Fruit fly (Drosophila melanogaster) whole organism, pupa: Measurements from ENCODE around the gene Vha68-1.

Experiments used
- CG10348 ChIP-seq: fragments of 200-800 bp; sonication (Bioruptor generic); IDR thresholded peaks from 2 replicates; pipeline ENCODE4 v1.3.6; 2022; ENCODE audit warnings: missing biosample characterization, missing genetic modification characterization
- CG12605 ChIP-seq: fragments of 200-800 bp; sonication (Bioruptor generic); IDR thresholded peaks from 2 replicates; pipeline ENCODE4 v1.3.6; 2022; ENCODE audit warnings: missing biosample characterization, missing genetic modification characterization
- CG13204 ChIP-seq: fragments of 200-800 bp; sonication (Bioruptor generic); optimal IDR thresholded peaks from 2 replicates; lab custom pipeline; 2018; ENCODE audit warnings: missing biosample characterization, mild to moderate bottlenecking, missing genetic modification characterization, moderate library complexity
- CG14655 ChIP-seq: fragments of 200-800 bp; sonication (Bioruptor generic); optimal IDR thresholded peaks from 3 replicates; lab custom pipeline; 2017; ENCODE audit warnings: mild to moderate bottlenecking, missing biosample characterization, missing genetic modification reagents, missing genetic modification characterization
- CG15710 ChIP-seq: fragments of 200-800 bp; sonication (Bioruptor generic); optimal IDR thresholded peaks from 2 replicates; lab custom pipeline; 2018; ENCODE audit warnings: missing biosample characterization, mild to moderate bottlenecking, missing genetic modification characterization, moderate library complexity
- CG17806 ChIP-seq: fragments of 200-800 bp; sonication (Bioruptor generic); optimal IDR thresholded peaks from 2 replicates; lab custom pipeline; 2018; ENCODE audit warnings: missing biosample characterization, mild to moderate bottlenecking, missing genetic modification characterization, moderate library complexity
- CG32121 ChIP-seq: fragments of 200-800 bp; sonication (Bioruptor generic); IDR thresholded peaks from 2 replicates; pipeline ENCODE4 v1.3.6; 2022; ENCODE audit warnings: missing biosample characterization, missing genetic modification characterization
- CG34367 ChIP-seq: fragments of 200-800 bp; sonication (Bioruptor generic); optimal IDR thresholded peaks from 2 replicates; lab custom pipeline; 2018; ENCODE audit warnings: missing biosample characterization, mild to moderate bottlenecking, missing genetic modification characterization
- CG4496 ChIP-seq: fragments of 200-800 bp; sonication (Bioruptor generic); IDR thresholded peaks from 3 replicates; pipeline ENCODE4 v1.3.6; 2022; ENCODE audit warnings: missing biosample characterization, missing genetic modification characterization
- CG8159 ChIP-seq: fragments of 200-800 bp; sonication (Bioruptor generic); optimal IDR thresholded peaks from 3 replicates; lab custom pipeline; 2018; ENCODE audit warnings: missing biosample characterization, mild to moderate bottlenecking, missing genetic modification characterization, moderate library complexity
- CG8301 ChIP-seq: fragments of 200-800 bp; sonication (Bioruptor generic); optimal IDR thresholded peaks from 2 replicates; lab custom pipeline; 2018; ENCODE audit warnings: missing biosample characterization, mild to moderate bottlenecking, missing genetic modification characterization
- CG9948 ChIP-seq: fragments of 200-800 bp; sonication (Bioruptor generic); optimal IDR thresholded peaks from 2 replicates; lab custom pipeline; 2018; ENCODE audit warnings: missing biosample characterization, mild to moderate bottlenecking, missing genetic modification characterization, moderate library complexity
- D1 ChIP-seq: fragments of 200-800 bp; sonication (Bioruptor generic); optimal IDR thresholded peaks from 2 replicates; lab custom pipeline; 2018; ENCODE audit warnings: missing biosample characterization, mild to moderate bottlenecking, missing genetic modification characterization, moderate library complexity
- EcR ChIP-seq: fragments of 200-800 bp; sonication (Bioruptor generic); optimal IDR thresholded peaks from 3 replicates; lab custom pipeline; 2019; ENCODE audit warnings: missing biosample characterization, missing genetic modification characterization, mild to moderate bottlenecking, moderate library complexity, missing genetic modification reagents
- Ets98B ChIP-seq: fragments of 200-800 bp; sonication (Bioruptor generic); IDR thresholded peaks from 2 replicates; pipeline ENCODE4 v1.3.6; 2022; ENCODE audit warnings: missing biosample characterization, missing genetic modification characterization
- Pif1A ChIP-seq: fragments of 200-800 bp; sonication (Bioruptor generic); optimal IDR thresholded peaks from 3 replicates; lab custom pipeline; 2016; ENCODE audit warnings: missing biosample characterization, missing genetic modification characterization
- Pif1B ChIP-seq: fragments of 200-800 bp; sonication (Bioruptor generic); optimal IDR thresholded peaks from 3 replicates; lab custom pipeline; 2016; ENCODE audit warnings: missing biosample characterization, missing genetic modification characterization
- Snoo ChIP-seq: fragments of 200-800 bp; sonication (Bioruptor generic); optimal IDR thresholded peaks from 3 replicates; lab custom pipeline; 2017; ENCODE audit warnings: missing biosample characterization, mild to moderate bottlenecking, missing genetic modification characterization, inconsistent platforms
- fd96Ca ChIP-seq: fragments of 200-800 bp; sonication (Bioruptor generic); IDR thresholded peaks from 3 replicates; pipeline ENCODE4 v1.3.6; 2022; ENCODE audit warnings: missing biosample characterization, missing genetic modification characterization
- gl ChIP-seq: fragments of 200-800 bp; sonication (Bioruptor generic); optimal IDR thresholded peaks from 2 replicates; lab custom pipeline; 2018; ENCODE audit warnings: missing biosample characterization, mild to moderate bottlenecking, missing genetic modification characterization
- rn ChIP-seq: fragments of 200-800 bp; sonication (Bioruptor generic); IDR thresholded peaks from 2 replicates; pipeline ENCODE4 v1.3.6; 2022; ENCODE audit warnings: missing biosample characterization, missing genetic modification characterization

Vha68-1 gene

dm6 chr2L:13005304-13005703 lies 1.4 kb upstream of the Vha68-1 start:
- TF ChIP-seq CG8159, result no peak
- TF ChIP-seq CG9948 (tag; lab: Kevin White, UChicago), result no peak
- no peak for TF ChIP-seq CG4496 (GFP tag; lab: Robert Waterston, UW)
- no peak for TF ChIP-seq CG12605 (GFP tag; lab: Robert Waterston, UW)
- no peak for TF ChIP-seq Snoo
- no peak for TF ChIP-seq gl (tag; lab: Kevin White, UChicago)
- TF ChIP-seq fd96Ca, result no peak
- TF ChIP-seq CG10348 (GFP tag; lab: Robert Waterston, UW), result no peak
- no peak for TF ChIP-seq CG15710
- TF ChIP-seq Pif1A (GFP tag; lab: Kevin White, UChicago), result no peak
- TF ChIP-seq EcR, result no peak
- no peak for TF ChIP-seq CG32121

- TF ChIP-seq CG9948 (tag; lab: Kevin White, UChicago) (no peak), Pif1B (GFP tag; lab: Kevin White, UChicago) (no peak), D1 (tag; lab: Kevin White, UChicago) (no peak), CG14655 (no peak), EcR (no peak), gl (tag; lab: Kevin White, UChicago) (no peak), CG32121 (no peak), CG13204 (GFP tag; lab: Kevin White, UChicago) (no peak), CG10348 (GFP tag; lab: Robert Waterston, UW) (no peak), Pif1A (GFP tag; lab: Kevin White, UChicago) (no peak), rn (GFP tag; lab: Robert Waterston, UW) (no peak)
- TF ChIP-seq, all 21 proteins: peak for 0
Observed at dm6 chr2L:13003659-13004058, 248 bp downstream of the Vha68-1 start.

- TF ChIP-seq Ets98B (peak; percentile 8; the same call in 1 of the 2 replicates), CG34367 (no peak)
Observed at dm6 chr2L:13000393-13001001, 3.4 kb downstream of the Vha68-1 start, which contains the start of gene Yip1d1. Gene Yip1d1 (minus strand): TSS chr2L:13000635.

- TF ChIP-seq CG15710 (no peak), CG10348 (GFP tag; lab: Robert Waterston, UW) (no peak)
Observed at dm6 chr2L:12985043-12985442, 18.9 kb downstream of the Vha68-1 start.

- TF ChIP-seq CG12605 (GFP tag; lab: Robert Waterston, UW) (0 out of 2 replicates have a peak, but pooled peaks have one; percentile 40), CG4496 (GFP tag; lab: Robert Waterston, UW) (no peak), EcR (no peak), CG8301 (tag; lab: Kevin White, UChicago) (no peak), CG9948 (tag; lab: Kevin White, UChicago) (peak; percentile 6), Pif1B (GFP tag; lab: Kevin White, UChicago) (no peak), Snoo (no peak), Ets98B (no peak), D1 (tag; lab: Kevin White, UChicago) (no peak), CG10348 (GFP tag; lab: Robert Waterston, UW) (no peak), CG32121 (no peak), CG17806 (tag; lab: Kevin White, UChicago) (no peak), CG15710 (peak; percentile 30), gl (tag; lab: Kevin White, UChicago) (no peak), CG34367 (no peak), rn (GFP tag; lab: Robert Waterston, UW) (no peak), CG14655 (no peak), Pif1A (GFP tag; lab: Kevin White, UChicago) (peak; percentile 12), CG13204 (GFP tag; lab: Kevin White, UChicago) (no peak), fd96Ca (no peak), CG8159 (peak; percentile 2)
Observed at dm6 chr2L:12982107-12982506, 21.8 kb downstream of the Vha68-1 start.

dm6 chr2L:12978486-12978885 lies 25.4 kb downstream of the Vha68-1 start, which contains the start of gene Vha68-3:
Gene Vha68-3 (plus strand): TSS chr2L:12978786.
- TF ChIP-seq CG15710, result no peak
- no peak for TF ChIP-seq CG12605 (GFP tag; lab: Robert Waterston, UW)
- no peak for TF ChIP-seq Pif1B (GFP tag; lab: Kevin White, UChicago)
- TF ChIP-seq EcR, result no peak
- TF ChIP-seq CG4496 (GFP tag; lab: Robert Waterston, UW), result no peak
- no peak for TF ChIP-seq CG9948 (tag; lab: Kevin White, UChicago)

dm6 chr2L:12975367-12975655 lies 28.6 kb downstream of the Vha68-1 start:
- no peak for TF ChIP-seq fd96Ca
- TF ChIP-seq CG8159, result no peak
- no peak for TF ChIP-seq CG32121
- no peak for TF ChIP-seq CG8301 (tag; lab: Kevin White, UChicago)
